Fruit fly (Drosophila melanogaster): ENCODE results near the gene fzr.

fzr gene

dm6 chrX:4686723-4687122, 7.4 kb upstream of the fzr start, which contains the start of gene Pp2C1 (continued):
- TF ChIP-seq Lim3 (GFP tag; IDR thresholded peaks at IDR 0.05) (no peak), CG16863 (GFP tag; optimal IDR thresholded peaks at IDR 0.05) (no peak), CG18619 (GFP tag; optimal IDR thresholded peaks at IDR 0.05) (no peak), ems (GFP tag; optimal IDR thresholded peaks at IDR 0.05) (no peak), slbo (GFP tag; IDR thresholded peaks at IDR 0.05) (no peak), CG12659 (GFP tag; optimal IDR thresholded peaks at IDR 0.05) (peak; percentile 14), CG7556 (GFP tag; optimal IDR thresholded peaks at IDR 0.05) (no peak), pros (GFP tag; optimal IDR thresholded peaks at IDR 0.05) (no peak), tll (GFP tag; optimal IDR thresholded peaks at IDR 0.05) (no peak), gcm2 (GFP tag; optimal IDR thresholded peaks at IDR 0.05) (no peak), peb (GFP tag; IDR thresholded peaks at IDR 0.05) (no peak), CG34376 (GFP tag; optimal IDR thresholded peaks at IDR 0.05) (no peak), bowl (GFP tag; IDR thresholded peaks at IDR 0.05) (no peak), CG3281 (GFP tag; optimal IDR thresholded peaks at IDR 0.05) (no peak), CG33213 (GFP tag; optimal IDR thresholded peaks at IDR 0.05) (no peak), zen (tag; optimal IDR thresholded peaks at IDR 0.05) (peak; percentile 24), Sry-δ (GFP tag; optimal IDR thresholded peaks at IDR 0.05) (peak; percentile 73), Oli (tag; optimal IDR thresholded peaks at IDR 0.05) (no peak), CG16813 (GFP tag; IDR thresholded peaks at IDR 0.05; ENCODE audit: partially characterized antibody) (peak; percentile 80), row (GFP tag; IDR thresholded peaks at IDR 0.05) (peak; percentile 72), CG3407 (GFP tag; optimal IDR thresholded peaks at IDR 0.05) (no peak), CG4404 (GFP tag; IDR thresholded peaks at IDR 0.05) (no peak), inv (GFP tag; IDR thresholded peaks at IDR 0.05; ENCODE audit: partially characterized antibody) (peak; percentile 74), lilli (GFP tag; optimal IDR thresholded peaks at IDR 0.05) (no peak), Six4 (GFP tag; optimal IDR thresholded peaks at IDR 0.05) (no peak), sens-2 (GFP tag; IDR thresholded peaks at IDR 0.05) (no peak), fru (optimal IDR thresholded peaks at IDR 0.05) (no peak), disco-r (GFP tag; optimal IDR thresholded peaks at IDR 0.05) (no peak), Adf1 (GFP tag; IDR thresholded peaks at IDR 0.05) (no peak), lola (GFP tag; optimal IDR thresholded peaks at IDR 0.05) (no peak), CG15073 (GFP tag; optimal IDR thresholded peaks at IDR 0.05) (no peak), CG12391 (tag; optimal IDR thresholded peaks at IDR 0.05) (peak; percentile 4), Dll (GFP tag; IDR thresholded peaks at IDR 0.05; ENCODE audit: partially characterized antibody) (peak; percentile 63; the same call in 3 of the 4 replicates), CG17912 (GFP tag; optimal IDR thresholded peaks at IDR 0.05) (no peak), tx (GFP tag; optimal IDR thresholded peaks at IDR 0.05) (no peak), CG11695 (GFP tag; IDR thresholded peaks at IDR 0.05) (no peak), klu (GFP tag; IDR thresholded peaks at IDR 0.05) (no peak), shn (GFP tag; optimal IDR thresholded peaks at IDR 0.05) (no peak), cas (GFP tag; IDR thresholded peaks at IDR 0.05) (no peak), emc (GFP tag; optimal IDR thresholded peaks at IDR 0.05) (no peak), CG43689 (GFP tag; IDR thresholded peaks at IDR 0.05) (no peak), sisA (GFP tag; IDR thresholded peaks at IDR 0.05) (no peak), so (GFP tag; IDR thresholded peaks at IDR 0.05) (no peak), vvl (GFP tag; IDR thresholded peaks at IDR 0.05) (peak; percentile 23), CG18011 (GFP tag; optimal IDR thresholded peaks at IDR 0.05) (no peak), fd96Cb (tag; optimal IDR thresholded peaks at IDR 0.05) (no peak)
